Worm (Caenorhabditis elegans) whole organism, L1 larva: Measurements from ENCODE around the gene C53D6.8.

Experiments used
- Y116A8C.19 ChIP-seq: sonication (generic microtip); optimal IDR thresholded peaks from 2 replicates; lab custom pipeline; 2016; ENCODE audit warnings: missing compliant biosample characterization, missing genetic modification characterization, borderline replicate concordance
- aly-2 ChIP-seq: fragments of 150-350 bp; optimal IDR thresholded peaks from 2 replicates; lab custom pipeline; 2014; ENCODE audit warnings: missing biosample characterization, missing genetic modification characterization
- ama-1 ChIP-seq: fragments of 150-350 bp; optimal IDR thresholded peaks from 2 replicates; lab custom pipeline; 2014
- lsy-2 ChIP-seq, 2 experiments: fragments of 150-350 bp; optimal IDR thresholded peaks; 2 replicates each; lab custom pipeline; 2014; ENCODE audit warnings: missing biosample characterization in 2 of 2, missing genetic modification characterization in 2 of 2
- mdl-1 ChIP-seq, 2 experiments: fragments of 150-350 bp; optimal IDR thresholded peaks; 2 replicates each; lab custom pipeline; 2014 to 2017; ENCODE audit warnings: missing biosample characterization in 2 of 2, missing genetic modification characterization in 2 of 2, inconsistent platforms in 1 of 2
- nhr-11 ChIP-seq: fragments of 150-350 bp; optimal IDR thresholded peaks from 2 replicates; lab custom pipeline; 2014; ENCODE audit warnings: missing biosample characterization, missing genetic modification characterization
- nhr-12 ChIP-seq: sonication (generic microtip); optimal IDR thresholded peaks from 2 replicates; lab custom pipeline; 2017; ENCODE audit warnings: missing biosample characterization, missing genetic modification characterization
- nhr-237 ChIP-seq: fragments of 150-350 bp; optimal IDR thresholded peaks from 2 replicates; lab custom pipeline; 2014; ENCODE audit warnings: missing biosample characterization, missing genetic modification characterization
- pag-3 ChIP-seq: sonication (generic microtip); optimal IDR thresholded peaks from 2 replicates; lab custom pipeline; 2017; ENCODE audit warnings: missing genetic modification characterization, mild to moderate bottlenecking, missing compliant biosample characterization, antibody characterized with exemption, borderline replicate concordance; ENCODE audit not compliant: insufficient read depth
- rnt-1 ChIP-seq: sonication (generic microtip); optimal IDR thresholded peaks from 2 replicates; lab custom pipeline; 2016; ENCODE audit warnings: mild to moderate bottlenecking, missing genetic modification characterization, moderate library complexity, missing compliant biosample characterization
- snpc-4 ChIP-seq: fragments of 150-350 bp; optimal IDR thresholded peaks from 2 replicates; lab custom pipeline; 2014; ENCODE audit warnings: missing biosample characterization, missing genetic modification characterization
- unc-130 ChIP-seq: fragments of 150-350 bp; optimal IDR thresholded peaks from 2 replicates; lab custom pipeline; 2017; ENCODE audit warnings: missing biosample characterization, missing genetic modification characterization, inconsistent platforms
- unc-62 ChIP-seq: fragments of 150-350 bp; optimal IDR thresholded peaks from 2 replicates; lab custom pipeline; 2014; ENCODE audit warnings: missing biosample characterization, missing genetic modification reagents, missing genetic modification characterization
- zag-1 ChIP-seq: fragments of 150-350 bp; optimal IDR thresholded peaks from 2 replicates; lab custom pipeline; 2014; ENCODE audit warnings: missing biosample characterization, missing genetic modification characterization

- no peak for TF ChIP-seq nhr-12
- no peak for TF ChIP-seq snpc-4
- TF ChIP-seq unc-62 (GFP tag; lab: Kevin White, UChicago), result no peak
- TF ChIP-seq ama-1 (lab: Kevin White, UChicago), result no peak
- no peak for TF ChIP-seq aly-2
- TF ChIP-seq lsy-2 (tag; optimal IDR thresholded peaks at IDR 0.05; lab: Kevin White, UChicago), result peak; percentile 54 to 68
- peak; percentile 79 for TF ChIP-seq rnt-1 (tag; lab: Kevin White, UChicago)
- TF ChIP-seq unc-130 (tag; lab: Kevin White, UChicago), result peak; percentile 27
- TF ChIP-seq pag-3, result no peak
- no peak for TF ChIP-seq nhr-237 (tag; lab: Kevin White, UChicago)
- TF ChIP-seq zag-1 (tag; lab: Kevin White, UChicago), result no peak
- peak in 1 of 2 experiments; percentile 51 for TF ChIP-seq mdl-1 (tag; optimal IDR thresholded peaks at IDR 0.05; lab: Kevin White, UChicago)
- TF ChIP-seq Y116A8C.19 (tag; lab: Kevin White, UChicago), result no peak
- TF ChIP-seq nhr-11 (tag; lab: Kevin White, UChicago), result no peak
These were observed 27.8 kb downstream of the C53D6.8 start for ce11 chrIV:8974543-8975330.
